Worm (Caenorhabditis elegans) whole organism, young adult: ENCODE measurements around the gene R13H7.2.

Source experiments
- ama-1 ChIP-seq, 3 experiments: fragments of 150-350 bp in 1 of 3; sonication (generic microtip) in 2 of 3; optimal IDR thresholded peaks; 2 replicates each; lab custom pipeline; 2014 to 2018; ENCODE audit warnings: missing biosample characterization in 2 of 3, missing genetic modification characterization in 2 of 3, missing genetic modification reagents in 2 of 3
- atf-7 ChIP-seq: sonication (generic microtip); optimal IDR thresholded peaks from 2 replicates; lab custom pipeline; 2017; ENCODE audit warnings: mild to moderate bottlenecking, missing genetic modification characterization, missing compliant biosample characterization
- ccch-3 ChIP-seq: fragments of 200-800 bp; sonication (Bioruptor generic); optimal IDR thresholded peaks from 2 replicates; lab custom pipeline; 2018; ENCODE audit warnings: mild to moderate bottlenecking, missing genetic modification characterization, missing compliant biosample characterization
- ceh-27 ChIP-seq: fragments of 200-800 bp; sonication (Bioruptor generic); optimal IDR thresholded peaks from 2 replicates; lab custom pipeline; 2018; ENCODE audit warnings: mild to moderate bottlenecking, missing genetic modification characterization, moderate library complexity, missing compliant biosample characterization
- madf-10 ChIP-seq: sonication (generic microtip); optimal IDR thresholded peaks from 2 replicates; lab custom pipeline; 2016; ENCODE audit warnings: mild to moderate bottlenecking, missing genetic modification characterization, missing compliant biosample characterization
- madf-8 ChIP-seq: fragments of 200-800 bp; sonication (Bioruptor generic); conservative IDR thresholded peaks from 2 replicates; pipeline ENCODE4 v1.3.6; 2022; ENCODE audit warnings: missing genetic modification reagents, missing genetic modification characterization, missing compliant biosample characterization
- mel-28 ChIP-seq: sonication (generic microtip); optimal IDR thresholded peaks from 2 replicates; lab custom pipeline; 2016; ENCODE audit warnings: borderline replicate concordance, mild to moderate bottlenecking, missing genetic modification characterization, missing compliant biosample characterization
- mxl-1 ChIP-seq: sonication (generic microtip); optimal IDR thresholded peaks from 2 replicates; lab custom pipeline; 2016; ENCODE audit warnings: missing genetic modification characterization, missing compliant biosample characterization
- pha-4 ChIP-seq: fragments of 150-350 bp; sonication (generic microtip); optimal IDR thresholded peaks from 2 replicates; lab custom pipeline; 2014; ENCODE audit warnings: missing biosample characterization, missing genetic modification reagents, missing genetic modification characterization
- rcor-1 ChIP-seq: fragments of 200-800 bp; sonication (Bioruptor generic); IDR thresholded peaks from 2 replicates; pipeline ENCODE4 v1.3.6; 2022; ENCODE audit warnings: missing genetic modification reagents, missing genetic modification characterization, missing compliant biosample characterization
- snpc-1.3 ChIP-seq: sonication (generic microtip); optimal IDR thresholded peaks from 2 replicates; lab custom pipeline; 2017; ENCODE audit warnings: missing genetic modification characterization, mild to moderate bottlenecking, missing compliant biosample characterization, antibody characterized with exemption, moderate library complexity, missing genotype, missing genetic modification reagents; ENCODE audit not compliant: insufficient read depth
- unc-130 ChIP-seq: sonication (generic microtip); optimal IDR thresholded peaks from 2 replicates; lab custom pipeline; 2016; ENCODE audit warnings: missing genetic modification reagents, missing genetic modification characterization, missing compliant biosample characterization
- unc-62 ChIP-seq: fragments of 150-350 bp; optimal IDR thresholded peaks from 2 replicates; lab custom pipeline; 2014; ENCODE audit warnings: missing biosample characterization, missing genetic modification reagents, missing genetic modification characterization

ce11 chrIV:6905428-6905827 lies 46.3 kb upstream of the R13H7.2 start:
- TF ChIP-seq ama-1 (optimal IDR thresholded peaks at IDR 0.05; lab: Kevin White, UChicago), result no peak
- peak in 1 of 2 experiments; percentile 81 for TF ChIP-seq ama-1 (GFP tag; optimal IDR thresholded peaks at IDR 0.05; lab: Kevin White, UChicago)
- no peak for TF ChIP-seq pha-4 (tag; lab: Kevin White, UChicago)
- no peak for TF ChIP-seq mxl-1
- no peak for TF ChIP-seq atf-7 (tag; lab: Kevin White, UChicago)
- TF ChIP-seq rcor-1 (GFP tag; lab: Robert Waterston, UW), result peak; percentile 49
- TF ChIP-seq unc-62 (GFP tag; lab: Kevin White, UChicago), result no peak
- TF ChIP-seq snpc-1.3 (tag; lab: Kevin White, UChicago), result no peak
- TF ChIP-seq madf-10 (tag; lab: Kevin White, UChicago), result no peak
- TF ChIP-seq ccch-3, result no peak
- no peak for TF ChIP-seq ceh-27
- no peak for TF ChIP-seq mel-28 (tag; lab: Kevin White, UChicago)
- peak; percentile 34 for TF ChIP-seq unc-130 (GFP tag; lab: Kevin White, UChicago)
- peak; percentile 47 for TF ChIP-seq madf-8 (GFP tag; lab: Robert Waterston, UW)
